Worm (Caenorhabditis elegans) whole organism, mixed stage, embryonic: ENCODE results near the gene C04A11.1.
A peak's percentile ranks its signal among the peaks of the same experiment; 100 is the strongest.

Experiments used
- M03D4.4 ChIP-seq: sonication (generic microtip); optimal IDR thresholded peaks from 2 replicates; lab custom pipeline; 2017; ENCODE audit warnings: mild to moderate bottlenecking, missing genetic modification characterization, missing compliant biosample characterization
- bed-3 ChIP-seq: fragments of 200-800 bp; sonication (Bioruptor generic); optimal IDR thresholded peaks from 3 replicates; lab custom pipeline; 2018; ENCODE audit warnings: mild to moderate bottlenecking, missing genetic modification characterization, moderate library complexity, missing compliant biosample characterization
- blmp-1 ChIP-seq: fragments of 150-350 bp; optimal IDR thresholded peaks from 2 replicates; lab custom pipeline; 2014; ENCODE audit warnings: missing biosample characterization, missing genetic modification characterization
- ceh-39 ChIP-seq: fragments of 150-350 bp; optimal IDR thresholded peaks from 2 replicates; lab custom pipeline; 2014; ENCODE audit warnings: missing biosample characterization, missing genetic modification characterization
- ceh-43 ChIP-seq: fragments of 200-800 bp; sonication (Bioruptor generic); optimal IDR thresholded peaks from 2 replicates; lab custom pipeline; 2018; ENCODE audit warnings: mild to moderate bottlenecking, missing genetic modification characterization, moderate library complexity, missing compliant biosample characterization
- ceh-83 ChIP-seq: fragments of 200-800 bp; sonication (Bioruptor generic); optimal IDR thresholded peaks from 2 replicates; lab custom pipeline; 2018; ENCODE audit warnings: mild to moderate bottlenecking, missing genetic modification characterization, missing compliant biosample characterization
- ces-1 ChIP-seq: fragments of 150-350 bp; optimal IDR thresholded peaks from 2 replicates; lab custom pipeline; 2014; ENCODE audit warnings: missing biosample characterization, missing genetic modification reagents, missing genetic modification characterization
- cnd-1 ChIP-seq: fragments of 200-800 bp; sonication (Bioruptor generic); optimal IDR thresholded peaks from 2 replicates; lab custom pipeline; 2018; ENCODE audit warnings: mild to moderate bottlenecking, missing genetic modification characterization, missing compliant biosample characterization
- drap-1 ChIP-seq: fragments of 200-800 bp; sonication (Bioruptor generic); optimal IDR thresholded peaks from 3 replicates; lab custom pipeline; 2018; ENCODE audit warnings: mild to moderate bottlenecking, missing genetic modification characterization, missing compliant biosample characterization
- elt-1 ChIP-seq: sonication (generic microtip); optimal IDR thresholded peaks from 2 replicates; lab custom pipeline; 2017; ENCODE audit warnings: missing genetic modification characterization, mild to moderate bottlenecking, missing compliant biosample characterization, antibody characterized with exemption, moderate library complexity, borderline replicate concordance; ENCODE audit not compliant: insufficient read depth
- flh-1 ChIP-seq: fragments of 200-800 bp; sonication (Bioruptor generic); optimal IDR thresholded peaks from 2 replicates; lab custom pipeline; 2018; ENCODE audit warnings: mild to moderate bottlenecking, missing genetic modification characterization, moderate library complexity, missing compliant biosample characterization
- ham-2 ChIP-seq: fragments of 200-800 bp; sonication (Bioruptor generic); optimal IDR thresholded peaks from 2 replicates; lab custom pipeline; 2018; ENCODE audit warnings: mild to moderate bottlenecking, missing genetic modification characterization, missing compliant biosample characterization
- hlh-1 ChIP-seq: fragments of 150-350 bp; optimal IDR thresholded peaks from 2 replicates; lab custom pipeline; 2014; ENCODE audit warnings: missing biosample characterization, missing genetic modification reagents, missing genetic modification characterization
- lin-13 ChIP-seq: fragments of 150-350 bp; optimal IDR thresholded peaks from 2 replicates; lab custom pipeline; 2014; ENCODE audit warnings: missing biosample characterization, missing genetic modification characterization
- lin-32 ChIP-seq: fragments of 200-800 bp; sonication (Bioruptor generic); optimal IDR thresholded peaks from 2 replicates; lab custom pipeline; 2018; ENCODE audit warnings: mild to moderate bottlenecking, missing genetic modification characterization, missing compliant biosample characterization
- lsy-2 ChIP-seq: fragments of 150-350 bp; optimal IDR thresholded peaks from 2 replicates; lab custom pipeline; 2014; ENCODE audit warnings: missing biosample characterization, missing genetic modification characterization
- mab-5 ChIP-seq: fragments of 150-350 bp; optimal IDR thresholded peaks from 2 replicates; lab custom pipeline; 2014; ENCODE audit warnings: missing biosample characterization, missing genetic modification characterization
- mep-1 ChIP-seq: fragments of 150-350 bp; optimal IDR thresholded peaks from 2 replicates; lab custom pipeline; 2017; ENCODE audit warnings: missing biosample characterization, missing genetic modification reagents, missing genetic modification characterization, inconsistent platforms
- mls-2 ChIP-seq: sonication (generic microtip); optimal IDR thresholded peaks from 2 replicates; lab custom pipeline; 2016; ENCODE audit warnings: mild to moderate bottlenecking, missing genetic modification characterization, moderate library complexity, missing compliant biosample characterization
- nhr-2 ChIP-seq: fragments of 150-350 bp; optimal IDR thresholded peaks from 2 replicates; lab custom pipeline; 2014; ENCODE audit warnings: missing biosample characterization, missing genetic modification characterization
- nhr-237 ChIP-seq: fragments of 150-350 bp; optimal IDR thresholded peaks from 2 replicates; lab custom pipeline; 2014; ENCODE audit warnings: missing biosample characterization, missing genetic modification characterization
- nhr-28 ChIP-seq: fragments of 150-350 bp; optimal IDR thresholded peaks from 2 replicates; lab custom pipeline; 2014; ENCODE audit warnings: missing biosample characterization, missing genetic modification characterization
- nhr-76 ChIP-seq: sonication (generic microtip); optimal IDR thresholded peaks from 2 replicates; lab custom pipeline; 2017; ENCODE audit warnings: missing biosample characterization, missing genetic modification characterization
- pha-4 ChIP-seq: fragments of 150-350 bp; optimal IDR thresholded peaks from 2 replicates; lab custom pipeline; 2018; ENCODE audit warnings: missing biosample characterization, missing genetic modification reagents, missing genetic modification characterization
- sem-2 ChIP-seq: fragments of 200-800 bp; sonication (Bioruptor generic); optimal IDR thresholded peaks from 2 replicates; lab custom pipeline; 2018; ENCODE audit warnings: mild to moderate bottlenecking, missing genetic modification characterization, missing compliant biosample characterization
- snpc-4 ChIP-seq: fragments of 150-350 bp; optimal IDR thresholded peaks from 2 replicates; lab custom pipeline; 2014; ENCODE audit warnings: missing biosample characterization, missing genetic modification characterization
- sptf-1 ChIP-seq: sonication (generic microtip); optimal IDR thresholded peaks from 2 replicates; lab custom pipeline; 2017; ENCODE audit warnings: mild to moderate bottlenecking, missing genetic modification characterization, moderate library complexity, missing compliant biosample characterization
- unc-120 ChIP-seq: sonication (generic microtip); optimal IDR thresholded peaks from 2 replicates; lab custom pipeline; 2017; ENCODE audit warnings: missing genetic modification characterization, missing compliant biosample characterization; ENCODE audit not compliant: poor library complexity, severe bottlenecking
- unc-39 ChIP-seq: fragments of 150-350 bp; optimal IDR thresholded peaks from 2 replicates; lab custom pipeline; 2014; ENCODE audit warnings: missing biosample characterization, missing genetic modification characterization
- unc-62 ChIP-seq: fragments of 150-350 bp; optimal IDR thresholded peaks from 2 replicates; lab custom pipeline; 2014; ENCODE audit warnings: missing biosample characterization, missing genetic modification reagents, missing genetic modification characterization
- zip-8 ChIP-seq: fragments of 150-350 bp; optimal IDR thresholded peaks from 2 replicates; lab custom pipeline; 2014; ENCODE audit warnings: missing biosample characterization, missing genetic modification characterization
- ztf-11 ChIP-seq: fragments of 150-350 bp; optimal IDR thresholded peaks from 2 replicates; lab custom pipeline; 2014; ENCODE audit warnings: missing biosample characterization, missing genetic modification characterization

Gene C04A11.1

ce11 chrX:13687111-13687512, 26.8 kb downstream of the C04A11.1 start:
- TF ChIP-seq nhr-28 (tag; lab: Kevin White, UChicago) (no peak), ztf-11 (peak; percentile 49), nhr-76 (tag; lab: Kevin White, UChicago) (peak; percentile 30), unc-62 (GFP tag; lab: Kevin White, UChicago) (peak; percentile 91), unc-120 (peak; percentile 72), mls-2 (no peak), sptf-1 (tag; lab: Kevin White, UChicago) (peak; percentile 25), mep-1 (tag; lab: Kevin White, UChicago) (no peak), hlh-1 (tag; lab: Kevin White, UChicago) (peak; percentile 90), ceh-39 (no peak), unc-39 (tag; lab: Kevin White, UChicago) (no peak), ces-1 (GFP tag; lab: Kevin White, UChicago) (peak; percentile 81), bed-3 (GFP tag; lab: Kevin White, UChicago) (no peak), ham-2 (GFP tag; lab: Kevin White, UChicago) (peak; percentile 41), lin-32 (peak; percentile 11), snpc-4 (tag; lab: Kevin White, UChicago) (no peak), mab-5 (tag; lab: Kevin White, UChicago) (no peak), lsy-2 (peak; percentile 18), nhr-237 (tag; lab: Kevin White, UChicago) (peak; percentile 8), lin-13 (tag; lab: Kevin White, UChicago) (peak; percentile 28), blmp-1 (tag; lab: Kevin White, UChicago) (no peak), drap-1 (GFP tag; lab: Kevin White, UChicago) (peak; percentile 12)

ce11 chrX:13687655-13688054, 27.3 kb downstream of the C04A11.1 start, which contains the start of gene adm-2:
adm-2 (plus strand) TSS chrX:13687955.
- no peak for TF ChIP-seq sptf-1 (tag; lab: Kevin White, UChicago)
- no peak for TF ChIP-seq ces-1 (GFP tag; lab: Kevin White, UChicago)
- TF ChIP-seq elt-1 (tag; lab: Kevin White, UChicago) = no peak
- TF ChIP-seq pha-4 = no peak
- TF ChIP-seq ceh-43 (GFP tag; lab: Kevin White, UChicago) = no peak
- TF ChIP-seq ceh-83 (GFP tag; lab: Kevin White, UChicago) = no peak
- no peak for TF ChIP-seq ztf-11
- no peak for TF ChIP-seq M03D4.4 (tag; lab: Kevin White, UChicago)
- no peak for TF ChIP-seq sem-2
- TF ChIP-seq mls-2 = no peak
- no peak for TF ChIP-seq lin-32
- TF ChIP-seq mep-1 (tag; lab: Kevin White, UChicago) = no peak
- no peak for TF ChIP-seq ceh-39
- TF ChIP-seq cnd-1 = no peak
- no peak for TF ChIP-seq lin-13 (tag; lab: Kevin White, UChicago)
- no peak for TF ChIP-seq nhr-237 (tag; lab: Kevin White, UChicago)
- TF ChIP-seq bed-3 (GFP tag; lab: Kevin White, UChicago) = no peak
- TF ChIP-seq unc-62 (GFP tag; lab: Kevin White, UChicago) = no peak
- TF ChIP-seq, all 35 proteins: peak for 0

ce11 chrX:13690333-13690732, 30.0 kb downstream of the C04A11.1 start:
- TF ChIP-seq M03D4.4 (tag; lab: Kevin White, UChicago) (no peak), pha-4 (no peak), lin-32 (no peak), unc-39 (tag; lab: Kevin White, UChicago) (no peak), nhr-2 (no peak), lsy-2 (no peak)

- TF ChIP-seq elt-1 (tag; lab: Kevin White, UChicago) = no peak
- peak; percentile 50 for TF ChIP-seq ces-1 (GFP tag; lab: Kevin White, UChicago)
- TF ChIP-seq sem-2 = no peak
- TF ChIP-seq nhr-237 (tag; lab: Kevin White, UChicago) = no peak
- TF ChIP-seq mab-5 (tag; lab: Kevin White, UChicago) = no peak
- no peak for TF ChIP-seq flh-1 (GFP tag; lab: Kevin White, UChicago)
- no peak for TF ChIP-seq unc-39 (tag; lab: Kevin White, UChicago)
- TF ChIP-seq ceh-43 (GFP tag; lab: Kevin White, UChicago) = no peak
- TF ChIP-seq lin-32 = no peak
Observed at ce11 chrX:13696152-13696551, 35.8 kb downstream of the C04A11.1 start.

ce11 chrX:13697520-13697919, 37.2 kb downstream of the C04A11.1 start:
- TF ChIP-seq ham-2 (GFP tag; lab: Kevin White, UChicago) = no peak
- no peak for TF ChIP-seq lin-32
- TF ChIP-seq blmp-1 (tag; lab: Kevin White, UChicago) = no peak
- TF ChIP-seq mls-2 = no peak
- no peak for TF ChIP-seq hlh-1 (tag; lab: Kevin White, UChicago)
- TF ChIP-seq zip-8 = no peak
- TF ChIP-seq unc-39 (tag; lab: Kevin White, UChicago) = no peak
- no peak for TF ChIP-seq ceh-39
